Worm (Caenorhabditis elegans) whole organism, L3 larva: ENCODE data around the gene F42A6.2.
"Not testable (repeated sequence)": the region's sequence is repeated elsewhere in the genome, so short reads cannot be mapped to it uniquely, and the experiment has no call there.

Source experiments
- R02D3.7 ChIP-seq: fragments of 150-350 bp; optimal IDR thresholded peaks from 2 replicates; lab custom pipeline; 2014; ENCODE audit warnings: missing biosample characterization, missing genetic modification characterization
- aly-2 ChIP-seq: fragments of 150-350 bp; optimal IDR thresholded peaks from 2 replicates; lab custom pipeline; 2014; ENCODE audit warnings: missing biosample characterization, missing genetic modification characterization
- ama-1 ChIP-seq: fragments of 150-350 bp; optimal IDR thresholded peaks from 2 replicates; lab custom pipeline; 2018
- ceh-28 ChIP-seq: fragments of 150-350 bp; optimal IDR thresholded peaks from 2 replicates; lab custom pipeline; 2014; ENCODE audit warnings: missing biosample characterization, missing genetic modification reagents, missing genetic modification characterization
- ceh-82 ChIP-seq: fragments of 150-350 bp; optimal IDR thresholded peaks from 2 replicates; lab custom pipeline; 2014; ENCODE audit warnings: missing biosample characterization, missing genetic modification characterization
- elt-2 ChIP-seq: sonication (generic microtip); optimal IDR thresholded peaks from 2 replicates; lab custom pipeline; 2016; ENCODE audit warnings: missing genetic modification reagents, mild to moderate bottlenecking, missing genetic modification characterization, missing compliant biosample characterization
- eor-1 ChIP-seq, 2 experiments: fragments of 150-350 bp; optimal IDR thresholded peaks; 2 replicates each; lab custom pipeline; 2014 to 2018; ENCODE audit warnings: missing biosample characterization in 2 of 2, missing genetic modification characterization in 2 of 2
- fkh-10 ChIP-seq: sonication (generic microtip); optimal IDR thresholded peaks from 2 replicates; lab custom pipeline; 2017; ENCODE audit warnings: missing biosample characterization, missing genetic modification reagents, missing genetic modification characterization
- fkh-2 ChIP-seq: fragments of 150-350 bp; optimal IDR thresholded peaks from 2 replicates; lab custom pipeline; 2014; ENCODE audit warnings: missing biosample characterization, missing genetic modification reagents, missing genetic modification characterization
- fos-1 ChIP-seq: fragments of 150-350 bp; optimal IDR thresholded peaks from 2 replicates; lab custom pipeline; 2014; ENCODE audit warnings: missing biosample characterization, missing genetic modification characterization
- hmg-11 ChIP-seq: sonication (generic microtip); optimal IDR thresholded peaks from 2 replicates; lab custom pipeline; 2016; ENCODE audit warnings: missing genetic modification characterization, missing compliant biosample characterization
- jun-1 ChIP-seq: fragments of 150-350 bp; optimal IDR thresholded peaks from 2 replicates; lab custom pipeline; 2014; ENCODE audit warnings: missing biosample characterization, missing genetic modification reagents, missing genetic modification characterization
- lin-15B ChIP-seq: fragments of 150-350 bp; optimal IDR thresholded peaks from 2 replicates; lab custom pipeline; 2014; ENCODE audit warnings: missing biosample characterization, missing genetic modification characterization
- lsy-12 ChIP-seq: sonication (generic microtip); optimal IDR thresholded peaks from 2 replicates; lab custom pipeline; 2016; ENCODE audit warnings: mild to moderate bottlenecking, missing genetic modification characterization, missing compliant biosample characterization
- mdl-1 ChIP-seq: fragments of 150-350 bp; optimal IDR thresholded peaks from 2 replicates; lab custom pipeline; 2014; ENCODE audit warnings: missing biosample characterization, missing genetic modification characterization
- mml-1 ChIP-seq: fragments of 150-350 bp; sonication (generic microtip); optimal IDR thresholded peaks from 3 replicates; lab custom pipeline; 2014; ENCODE audit warnings: missing biosample characterization, missing genetic modification characterization
- nfya-1 ChIP-seq: sonication (generic microtip); optimal IDR thresholded peaks from 2 replicates; lab custom pipeline; 2017; ENCODE audit warnings: missing genetic modification characterization, mild to moderate bottlenecking, missing compliant biosample characterization, antibody characterized with exemption, moderate library complexity; ENCODE audit not compliant: insufficient read depth
- nhr-23 ChIP-seq: fragments of 150-350 bp; optimal IDR thresholded peaks from 2 replicates; lab custom pipeline; 2014; ENCODE audit warnings: missing biosample characterization, missing genetic modification reagents, missing genetic modification characterization
- nhr-237 ChIP-seq: fragments of 150-350 bp; optimal IDR thresholded peaks from 2 replicates; lab custom pipeline; 2014; ENCODE audit warnings: missing biosample characterization, missing genetic modification characterization
- nhr-25 ChIP-seq: sonication (generic microtip); optimal IDR thresholded peaks from 2 replicates; lab custom pipeline; 2017; ENCODE audit warnings: missing biosample characterization, missing genetic modification characterization
- nhr-43 ChIP-seq: sonication (generic microtip); optimal IDR thresholded peaks from 2 replicates; lab custom pipeline; 2016; ENCODE audit warnings: mild to moderate bottlenecking, missing genetic modification characterization, missing compliant biosample characterization; ENCODE audit not compliant: poor library complexity, severe bottlenecking
- nhr-76 ChIP-seq: fragments of 150-350 bp; sonication (generic microtip); optimal IDR thresholded peaks from 5 replicates; lab custom pipeline; 2014; ENCODE audit warnings: missing biosample characterization, missing genetic modification characterization
- pha-4 ChIP-seq: fragments of 150-350 bp; optimal IDR thresholded peaks from 2 replicates; lab custom pipeline; 2014; ENCODE audit warnings: missing biosample characterization, missing genetic modification reagents, missing genetic modification characterization
- pqm-1 ChIP-seq: fragments of 150-350 bp; optimal IDR thresholded peaks from 2 replicates; lab custom pipeline; 2017; ENCODE audit warnings: missing biosample characterization, missing genetic modification characterization, inconsistent platforms

Gene F42A6.2

DNA sequence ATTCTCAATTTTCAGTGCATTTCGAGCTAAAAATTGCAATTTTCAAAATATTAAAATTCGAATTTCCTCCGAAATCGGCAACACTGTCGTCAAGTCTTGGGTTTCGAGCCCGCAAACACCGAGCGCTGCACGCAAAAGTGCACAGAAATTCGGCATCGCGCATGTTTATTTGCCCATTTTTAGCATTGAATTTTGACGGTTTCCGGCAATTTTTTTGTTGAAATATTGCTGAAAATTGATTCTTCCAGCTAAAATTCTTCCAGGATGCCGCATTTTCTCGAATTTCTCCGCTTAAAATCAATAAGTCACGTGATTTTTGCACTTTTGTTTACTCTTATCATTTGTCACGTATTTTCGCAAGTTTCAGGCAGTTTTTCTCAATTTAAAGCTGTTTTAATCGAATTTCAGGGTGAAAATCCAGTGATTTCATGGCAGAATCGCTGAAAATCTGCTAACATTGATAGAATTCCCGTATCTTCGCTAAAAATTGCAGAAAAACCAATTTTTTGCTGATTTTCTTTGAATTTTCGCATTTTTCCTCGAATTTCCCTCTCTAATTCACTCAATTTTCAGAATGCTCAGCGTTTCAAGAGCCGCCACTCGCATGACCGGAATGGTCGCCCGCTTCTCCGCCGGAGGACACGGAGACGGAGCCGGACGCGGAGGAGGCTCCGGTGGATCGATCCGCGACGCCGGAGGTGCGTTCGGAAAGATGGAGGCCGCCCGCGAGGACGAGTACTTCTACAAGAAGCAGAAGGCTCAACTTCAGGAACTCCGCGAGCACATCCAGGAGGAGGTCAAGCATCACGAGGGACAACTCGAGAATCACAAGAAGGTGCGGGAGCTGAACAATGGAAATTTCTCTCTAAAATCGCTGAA lies 44.3 kb downstream of the F42A6.2 start, which contains the start of gene mai-2:
mai-2 (plus strand) TSS at position 574 of the 879 bp plus-strand sequence.
- TF ChIP-seq lsy-12 (tag; lab: Kevin White, UChicago) (peak; percentile 48), lin-15B (peak; percentile 72), nhr-25 (tag; lab: Kevin White, UChicago) (peak; percentile 4), R02D3.7 (tag; lab: Kevin White, UChicago) (no peak), nfya-1 (peak; percentile 76), elt-2 (tag; lab: Kevin White, UChicago) (peak; percentile 22), pha-4 (peak; percentile 77), fos-1 (tag; lab: Kevin White, UChicago) (no peak), eor-1 (tag; optimal IDR thresholded peaks at IDR 0.05; lab: Kevin White, UChicago) (no peak), mdl-1 (tag; lab: Kevin White, UChicago) (no peak), ama-1 (lab: Kevin White, UChicago) (peak; percentile 82), hmg-11 (tag; lab: Kevin White, UChicago) (peak; percentile 60), jun-1 (tag; lab: Kevin White, UChicago) (peak; percentile 57), ceh-28 (peak; percentile 30), nhr-237 (tag; lab: Kevin White, UChicago) (no peak), nhr-43 (tag; lab: Kevin White, UChicago) (no peak), nhr-23 (tag; lab: Kevin White, UChicago) (peak; percentile 56)

DNA sequence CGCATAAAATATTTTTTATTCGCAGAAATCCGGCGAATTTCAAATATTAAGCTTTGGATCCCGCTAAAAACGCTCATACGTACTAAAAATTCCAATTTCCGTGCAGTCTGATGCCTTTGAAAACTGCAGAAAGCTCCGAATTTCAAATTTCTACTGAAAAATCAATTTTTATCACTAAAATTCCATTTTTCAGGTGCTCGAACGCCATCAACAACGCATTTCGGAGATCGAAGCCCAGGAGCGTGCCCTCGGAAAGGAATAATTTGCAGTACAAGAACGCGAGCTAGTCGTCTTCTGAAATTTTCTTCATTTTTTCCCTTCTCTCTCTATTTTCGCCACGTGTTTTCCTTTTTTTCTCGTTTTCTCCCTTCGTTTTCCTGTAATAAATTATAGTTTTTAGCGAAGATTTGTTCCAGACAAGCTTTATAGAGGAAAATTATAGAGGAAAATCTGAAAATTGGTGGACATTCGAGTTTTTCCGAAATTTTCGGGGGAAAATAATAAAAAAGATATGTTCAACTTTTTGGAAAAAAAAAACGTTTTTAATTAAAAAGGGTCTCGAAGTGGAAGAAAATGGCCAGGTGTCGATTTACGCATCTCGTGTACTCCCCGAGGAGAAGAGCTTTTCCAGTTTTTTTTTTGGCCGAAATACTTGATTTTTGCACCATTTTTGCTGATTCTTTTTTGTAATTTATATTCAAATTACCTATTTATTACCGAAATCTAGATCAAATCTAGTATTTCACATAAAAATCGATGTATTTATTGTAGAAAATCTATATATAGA lies 45.4 kb downstream of the F42A6.2 start:
- TF ChIP-seq ceh-82 (tag; lab: Kevin White, UChicago) (no peak), elt-2 (tag; lab: Kevin White, UChicago) (peak; percentile 16), pha-4 (peak; percentile 6), aly-2 (tag; lab: Kevin White, UChicago) (no peak), nhr-23 (tag; lab: Kevin White, UChicago) (no peak), pqm-1 (tag; lab: Kevin White, UChicago) (no peak), fkh-10 (no peak), fkh-2 (tag; lab: Kevin White, UChicago) (no peak), ama-1 (lab: Kevin White, UChicago) (peak; percentile 67)

DNA sequence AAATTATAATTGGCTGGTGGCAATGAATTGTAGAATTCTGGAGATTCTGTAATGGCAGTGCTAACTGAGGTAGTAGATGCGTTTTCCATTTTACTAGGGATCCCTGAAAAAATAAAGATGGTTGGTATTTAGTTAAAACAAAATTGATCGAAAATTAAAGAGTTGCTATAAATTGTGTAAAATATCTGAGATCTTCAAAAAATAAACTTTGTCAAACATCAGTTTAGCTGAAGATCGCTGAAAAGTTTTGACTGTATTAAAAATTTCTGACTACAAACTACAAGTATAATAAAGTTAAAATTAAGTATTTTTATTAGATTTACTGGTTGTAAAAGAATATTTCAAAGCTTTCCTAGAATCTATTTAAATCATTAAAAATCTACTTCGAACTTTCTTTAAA lies 48.7 kb downstream of the F42A6.2 start, which contains the start of gene B0546.5:
B0546.5 (minus strand) TSS at position 101 of the 400 bp plus-strand sequence.
- TF ChIP-seq jun-1, nhr-76, mml-1 (tag; lab: Kevin White, UChicago): not testable (repeated sequence)
